Worm (Caenorhabditis elegans) whole organism, midembryonic: Measurements from ENCODE around the gene nspb-9.

ENCODE experiments used
- T22C8.4 ChIP-seq: fragments of 200-800 bp; sonication (Bioruptor generic); IDR thresholded peaks from 2 replicates; pipeline ENCODE4 v1.3.6; 2022; ENCODE audit warnings: missing genetic modification characterization, missing compliant biosample characterization
- cog-1 ChIP-seq: sonication (generic microtip); optimal IDR thresholded peaks from 2 replicates; lab custom pipeline; 2016; ENCODE audit warnings: missing genetic modification characterization, missing compliant biosample characterization
- flt-1 ChIP-seq: fragments of 200-800 bp; sonication (Bioruptor generic); IDR thresholded peaks from 2 replicates; pipeline ENCODE4 v1.3.6; 2022; ENCODE audit warnings: missing genetic modification characterization, missing compliant biosample characterization
- klf-2 ChIP-seq: fragments of 200-800 bp; sonication (Bioruptor generic); conservative IDR thresholded peaks from 2 replicates; pipeline ENCODE4 v1.3.6; 2022; ENCODE audit warnings: missing genetic modification reagents, missing genetic modification characterization, missing compliant biosample characterization
- tab-1 ChIP-seq: fragments of 200-800 bp; sonication (Bioruptor generic); IDR thresholded peaks from 2 replicates; pipeline ENCODE4 v1.3.6; 2022; ENCODE audit warnings: missing genetic modification characterization, missing compliant biosample characterization
- ztf-23 ChIP-seq: fragments of 200-800 bp; sonication (Bioruptor generic); IDR thresholded peaks from 2 replicates; pipeline ENCODE4 v1.3.6; 2022; ENCODE audit warnings: missing genetic modification reagents, missing genetic modification characterization, missing compliant biosample characterization
- ztf-29 ChIP-seq: fragments of 200-800 bp; sonication (Bioruptor generic); IDR thresholded peaks from 2 replicates; pipeline ENCODE4 v1.3.6; 2022; ENCODE audit warnings: missing genetic modification reagents, missing genetic modification characterization, missing compliant biosample characterization

- TF ChIP-seq flt-1 (GFP tag; lab: Robert Waterston, UW) (no peak), klf-2 (GFP tag; lab: Robert Waterston, UW) (no peak), cog-1 (no peak), tab-1 (GFP tag; lab: Robert Waterston, UW) (no peak), T22C8.4 (GFP tag; lab: Robert Waterston, UW) (no peak), ztf-23 (GFP tag; lab: Robert Waterston, UW) (no peak), ztf-29 (GFP tag; lab: Robert Waterston, UW) (no peak)
These were observed 17.7 kb downstream of the nspb-9 start for ce11 chrII:14598367-14598766.
